Worm (Caenorhabditis elegans): ENCODE results near the gene F40G12.6.

Gene F40G12.6

ce11 chrV:14230788-14231583, 41.9 kb downstream of the F40G12.6 start (continued):
- peak; percentile 49 for TF ChIP-seq snpc-1.1 (tag; optimal IDR thresholded peaks at IDR 0.05; ENCODE audit: insufficient read depth)
- no peak for TF ChIP-seq nhr-90 (tag; optimal IDR thresholded peaks at IDR 0.05)
- no peak for TF ChIP-seq cebp-2 (GFP tag; IDR thresholded peaks at IDR 0.05)
- no peak for TF ChIP-seq ztf-26 (tag; optimal IDR thresholded peaks at IDR 0.05)
- no peak for TF ChIP-seq ekl-4 (GFP tag; IDR thresholded peaks at IDR 0.05)
- no peak for TF ChIP-seq nfya-1 (tag; optimal IDR thresholded peaks at IDR 0.05; ENCODE audit: borderline replicate concordance, insufficient read depth)
- TF ChIP-seq chd-7 (tag; optimal IDR thresholded peaks at IDR 0.05), result peak; percentile 1
- TF ChIP-seq lir-1 (GFP tag; conservative IDR thresholded peaks at IDR 0.05), result no peak
- no peak for TF ChIP-seq ccch-3 (GFP tag; optimal IDR thresholded peaks at IDR 0.05)
- peak; percentile 88 for TF ChIP-seq tbp1 (GFP tag; optimal IDR thresholded peaks at IDR 0.05)
- no peak for TF ChIP-seq K11D2.4 (GFP tag; IDR thresholded peaks at IDR 0.05)
- TF ChIP-seq F55B11.4 (tag; optimal IDR thresholded peaks at IDR 0.05; ENCODE audit: borderline replicate concordance, insufficient read depth), result no peak
- TF ChIP-seq F33H1.4 (GFP tag; IDR thresholded peaks at IDR 0.05), result no peak
- no peak for TF ChIP-seq F52B5.7 (tag; optimal IDR thresholded peaks at IDR 0.05)
- TF ChIP-seq sdz-38 (tag; optimal IDR thresholded peaks at IDR 0.05), result no peak
- TF ChIP-seq lsy-27 (tag; optimal IDR thresholded peaks at IDR 0.05; ENCODE audit: borderline replicate concordance, insufficient read depth), result no peak
- TF ChIP-seq F22D6.2 (tag; optimal IDR thresholded peaks at IDR 0.05), result no peak
- TF ChIP-seq ZK185.1 (tag; optimal IDR thresholded peaks at IDR 0.05; ENCODE audit: poor library complexity, severe bottlenecking), result no peak
- no peak for TF ChIP-seq lsl-1 (GFP tag; optimal IDR thresholded peaks at IDR 0.05)
- TF ChIP-seq pha-4 (tag; optimal IDR thresholded peaks at IDR 0.05), result no peak
- TF ChIP-seq madf-6 (GFP tag; IDR thresholded peaks at IDR 0.05), result peak; percentile 39; the same call in 1 of the 2 replicates
- no peak for TF ChIP-seq attf-3 (GFP tag; conservative IDR thresholded peaks at IDR 0.05)
- TF ChIP-seq F23B12.7 (tag; optimal IDR thresholded peaks at IDR 0.05; ENCODE audit: insufficient read depth), result peak; percentile 73
- TF ChIP-seq him-1 (tag; optimal IDR thresholded peaks at IDR 0.05), result peak; percentile 4
- TF ChIP-seq madf-8 (GFP tag; conservative IDR thresholded peaks at IDR 0.05), result no peak
- TF ChIP-seq zim-3 (tag; optimal IDR thresholded peaks at IDR 0.05), result no peak
- no peak for TF ChIP-seq efl-1 (GFP tag; optimal IDR thresholded peaks at IDR 0.05)
- no peak for TF ChIP-seq nhr-179 (tag; optimal IDR thresholded peaks at IDR 0.05)
- no peak for TF ChIP-seq nhr-120 (GFP tag; IDR thresholded peaks at IDR 0.05)
- no peak for TF ChIP-seq akir-1 (GFP tag; optimal IDR thresholded peaks at IDR 0.05)
- no peak for TF ChIP-seq repo-1 (tag; optimal IDR thresholded peaks at IDR 0.05)
- no peak for TF ChIP-seq cebp-1 (GFP tag; IDR thresholded peaks at IDR 0.05)
- no peak for TF ChIP-seq cebp-1 (tag; optimal IDR thresholded peaks at IDR 0.05)
- TF ChIP-seq unc-130 (GFP tag; optimal IDR thresholded peaks at IDR 0.05), result no peak
- peak; percentile 37 for TF ChIP-seq die-1 (tag; optimal IDR thresholded peaks at IDR 0.05)
- peak; percentile 25; the same call in 1 of the 2 replicates for TF ChIP-seq hmg-1.2 (GFP tag; IDR thresholded peaks at IDR 0.05)
- no peak for TF ChIP-seq madf-10 (tag; optimal IDR thresholded peaks at IDR 0.05)
- TF ChIP-seq hrde-1 (tag; optimal IDR thresholded peaks at IDR 0.05; ENCODE audit: borderline replicate concordance), result no peak
- TF ChIP-seq F10E7.11 (tag; optimal IDR thresholded peaks at IDR 0.05), result no peak
- TF ChIP-seq ceh-100 (GFP tag; IDR thresholded peaks at IDR 0.05), result no peak
- no peak for TF ChIP-seq aptf-2 (GFP tag; conservative IDR thresholded peaks at IDR 0.05)
- no peak for TF ChIP-seq ztf-28 (GFP tag; IDR thresholded peaks at IDR 0.05)
- no peak for TF ChIP-seq C06A6.2 (GFP tag; conservative IDR thresholded peaks at IDR 0.05)
- no peak for TF ChIP-seq sptf-2 (GFP tag; optimal IDR thresholded peaks at IDR 0.05)
- TF ChIP-seq ceh-79 (tag; optimal IDR thresholded peaks at IDR 0.05), result no peak
- TF ChIP-seq atf-7 (tag; optimal IDR thresholded peaks at IDR 0.05), result no peak
- no peak for TF ChIP-seq unc-62 (GFP tag; optimal IDR thresholded peaks at IDR 0.05)
